Fruit fly (Drosophila melanogaster): ENCODE measurements around the gene CG42717.

Gene CG42717

DNA sequence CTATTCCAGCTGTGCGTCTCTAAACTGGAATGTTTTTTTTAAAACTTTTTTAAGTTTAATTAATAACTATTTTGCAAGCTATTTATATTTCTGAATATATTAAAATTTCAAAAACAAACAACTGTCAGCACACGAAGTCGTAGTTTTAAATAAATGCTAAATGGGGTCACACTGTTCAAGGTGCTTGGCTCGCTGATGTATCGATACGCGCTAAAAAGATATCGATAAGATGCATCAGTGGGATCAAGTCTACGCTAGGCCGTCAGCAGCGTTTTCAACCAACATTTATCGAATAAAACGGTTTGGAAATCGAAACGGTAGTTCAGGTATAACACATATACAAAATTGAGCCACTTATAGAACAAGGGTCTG is 17.9 kb upstream of the CG42717 start, which contains the start of gene Diap1 (continued):
- TF ChIP-seq Meics (GFP tag; optimal IDR thresholded peaks at IDR 0.05) (no peak), CG1603 (tag; optimal IDR thresholded peaks at IDR 0.05) (peak; percentile 71), nom (GFP tag; optimal IDR thresholded peaks at IDR 0.05) (no peak), CG3407 (GFP tag; optimal IDR thresholded peaks at IDR 0.05) (no peak), E2f2 (GFP tag; IDR thresholded peaks at IDR 0.05) (peak; percentile 92), CG9932 (GFP tag; IDR thresholded peaks at IDR 0.05) (peak; percentile 45), bowl (GFP tag; IDR thresholded peaks at IDR 0.05) (no peak), gt (GFP tag; IDR thresholded peaks at IDR 0.05) (no peak), vnd (GFP tag; IDR thresholded peaks at IDR 0.05; ENCODE audit: partially characterized antibody) (peak; percentile 81; the same call in 2 of the 3 replicates), exex (tag; optimal IDR thresholded peaks at IDR 0.05) (no peak), al (GFP tag; IDR thresholded peaks at IDR 0.05) (no peak), GATAe (GFP tag; conservative IDR thresholded peaks at IDR 0.05) (no peak), CG34376 (GFP tag; optimal IDR thresholded peaks at IDR 0.05) (no peak), H2.0 (GFP tag; IDR thresholded peaks at IDR 0.05) (no peak), toy (GFP tag; IDR thresholded peaks at IDR 0.05) (no peak), tap (tag; optimal IDR thresholded peaks at IDR 0.05) (no peak), CG32772 (GFP tag; IDR thresholded peaks at IDR 0.05) (0 out of 2 replicates have a peak, but pooled peaks have one; percentile 1), Ptx1 (GFP tag; IDR thresholded peaks at IDR 0.05) (no peak), run (tag; optimal IDR thresholded peaks at IDR 0.05) (no peak), CG1792 (GFP tag; optimal IDR thresholded peaks at IDR 0.05) (no peak), sisA (GFP tag; IDR thresholded peaks at IDR 0.05) (no peak), disco-r (GFP tag; optimal IDR thresholded peaks at IDR 0.05) (no peak), Hr78 (GFP tag; optimal IDR thresholded peaks at IDR 0.05) (no peak), p53 (GFP tag; optimal IDR thresholded peaks at IDR 0.05) (no peak), CG12769 (tag; optimal IDR thresholded peaks at IDR 0.05) (no peak)

DNA sequence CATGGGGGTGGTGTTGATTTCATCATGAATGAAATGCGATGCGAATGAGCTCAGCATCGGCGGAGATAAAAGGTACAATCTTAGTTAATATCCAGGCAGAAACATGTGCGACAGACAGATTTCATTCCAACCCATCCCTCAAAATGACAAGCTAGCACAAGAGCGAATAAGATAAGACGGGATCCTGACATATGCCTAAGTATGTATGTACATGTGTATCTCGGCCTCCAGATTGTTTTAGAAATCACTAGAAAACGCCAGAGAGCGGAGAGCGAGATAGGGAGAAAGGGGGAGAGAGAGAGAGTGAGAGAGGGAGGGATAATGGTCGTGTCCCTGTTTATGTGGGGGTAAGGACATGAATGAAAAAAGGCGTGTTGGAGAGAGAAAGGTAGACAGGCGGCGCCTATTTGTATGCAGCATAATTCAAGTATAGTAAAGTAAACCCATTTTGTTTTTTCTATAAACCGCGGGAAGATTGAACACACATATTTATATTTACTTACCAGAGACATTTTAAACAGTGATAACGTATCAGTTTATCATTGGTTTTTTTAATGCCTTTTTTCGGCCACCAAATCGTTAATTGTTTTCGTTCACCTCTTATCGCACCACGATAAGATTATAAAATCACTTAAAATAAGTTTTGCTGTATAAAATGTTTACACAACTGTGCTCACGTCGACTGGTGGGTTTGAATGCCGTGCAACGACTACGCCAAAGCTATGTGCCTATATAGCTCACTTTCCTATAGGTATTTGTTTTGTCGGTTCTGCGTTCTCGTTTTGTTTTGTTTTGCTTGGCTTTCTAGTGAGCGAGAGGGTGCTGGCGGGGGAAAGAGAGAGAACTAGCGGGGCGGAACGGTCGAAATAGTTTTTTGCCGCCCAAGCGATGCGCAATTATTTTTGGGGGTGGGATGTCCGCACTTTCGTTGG is 17.2 kb upstream of the CG42717 start:
- TF ChIP-seq klu (GFP tag; IDR thresholded peaks at IDR 0.05) (no peak), CG12391 (tag; optimal IDR thresholded peaks at IDR 0.05) (peak; percentile 22), ewg (GFP tag; optimal IDR thresholded peaks at IDR 0.05) (no peak), CG5953 (GFP tag; IDR thresholded peaks at IDR 0.05) (no peak), ERR (GFP tag; optimal IDR thresholded peaks at IDR 0.05) (no peak), Dfd (GFP tag; optimal IDR thresholded peaks at IDR 0.05) (no peak), Oli (tag; optimal IDR thresholded peaks at IDR 0.05) (no peak), CG4730 (GFP tag; IDR thresholded peaks at IDR 0.05) (no peak), CG33557 (GFP tag; optimal IDR thresholded peaks at IDR 0.05) (peak; percentile 29), CG12744 (GFP tag; optimal IDR thresholded peaks at IDR 0.05) (no peak), CG12236 (GFP tag; optimal IDR thresholded peaks at IDR 0.05) (no peak), Asciz (GFP tag; optimal IDR thresholded peaks at IDR 0.05) (peak; percentile 47), gsb-n (tag; optimal IDR thresholded peaks at IDR 0.05) (peak; percentile 3), nmo (GFP tag; optimal IDR thresholded peaks at IDR 0.05) (no peak), MESR4 (GFP tag; optimal IDR thresholded peaks at IDR 0.05) (peak; percentile 39), tio (GFP tag; optimal IDR thresholded peaks at IDR 0.05) (no peak), pnt (GFP tag; optimal IDR thresholded peaks at IDR 0.05) (no peak), CG18619 (GFP tag; optimal IDR thresholded peaks at IDR 0.05) (no peak), maf-S (GFP tag; optimal IDR thresholded peaks at IDR 0.05) (no peak), Pdp1 (GFP tag; optimal IDR thresholded peaks at IDR 0.05) (peak in 1 of 2 experiments; percentile 59), croc (GFP tag; conservative IDR thresholded peaks at IDR 0.05) (no peak), org-1 (GFP tag; optimal IDR thresholded peaks at IDR 0.05) (peak; percentile 17), CG12299 (tag; optimal IDR thresholded peaks at IDR 0.05) (peak; percentile 65), HHEX (GFP tag; optimal IDR thresholded peaks at IDR 0.05) (peak; percentile 49), Antp (GFP tag; optimal IDR thresholded peaks at IDR 0.05) (no peak)

Measured in whole organism, embryonic.